Fruit fly (Drosophila melanogaster) whole organism, embryonic: ENCODE results near the gene nompC.
A peak's percentile ranks its signal among the peaks of the same experiment; 100 is the strongest.

Source experiments
- CG10147 ChIP-seq: fragments of 200-800 bp; sonication (Bioruptor generic); optimal IDR thresholded peaks from 2 replicates; lab custom pipeline; 2019; ENCODE audit warnings: missing biosample characterization, mild to moderate bottlenecking, missing genetic modification characterization, moderate library complexity
- CG10431 ChIP-seq: fragments of 200-800 bp; sonication (Bioruptor generic); optimal IDR thresholded peaks from 3 replicates; lab custom pipeline; 2018; ENCODE audit warnings: missing biosample characterization, mild to moderate bottlenecking, missing genetic modification characterization
- CG13296 ChIP-seq: fragments of 200-800 bp; sonication (Bioruptor generic); optimal IDR thresholded peaks from 3 replicates; lab custom pipeline; 2018; ENCODE audit warnings: missing biosample characterization, mild to moderate bottlenecking, missing genetic modification characterization
- CG14667 ChIP-seq: fragments of 200-800 bp; sonication (Bioruptor generic); IDR thresholded peaks from 2 replicates; pipeline ENCODE4 v1.3.6; 2022; ENCODE audit warnings: missing biosample characterization, missing genetic modification characterization
- CG14860 ChIP-seq: fragments of 200-800 bp; sonication (Bioruptor generic); IDR thresholded peaks from 3 replicates; pipeline ENCODE4 v1.3.6; 2022; ENCODE audit warnings: missing biosample characterization, missing genetic modification characterization; ENCODE audit not compliant: partially characterized antibody
- CG15514 ChIP-seq: fragments of 200-800 bp; sonication (Bioruptor generic); optimal IDR thresholded peaks from 3 replicates; lab custom pipeline; 2017; ENCODE audit warnings: missing biosample characterization, missing genetic modification characterization, mild to moderate bottlenecking, moderate library complexity, missing genetic modification reagents
- CG18599 ChIP-seq: fragments of 200-800 bp; sonication (Bioruptor generic); optimal IDR thresholded peaks from 3 replicates; lab custom pipeline; 2017; ENCODE audit warnings: missing biosample characterization, missing genetic modification characterization, mild to moderate bottlenecking, moderate library complexity, missing genetic modification reagents
- CG2129 ChIP-seq: fragments of 200-800 bp; sonication (Bioruptor generic); IDR thresholded peaks from 2 replicates; pipeline ENCODE4 v1.3.6; 2022; ENCODE audit warnings: missing biosample characterization, missing genetic modification characterization; ENCODE audit not compliant: partially characterized antibody
- CG2202 ChIP-seq: fragments of 200-800 bp; sonication (Bioruptor generic); optimal IDR thresholded peaks from 2 replicates; lab custom pipeline; 2018; ENCODE audit warnings: missing biosample characterization, mild to moderate bottlenecking, missing genetic modification characterization
- CG2712 ChIP-seq: fragments of 200-800 bp; optimal IDR thresholded peaks from 3 replicates; lab custom pipeline; 2019; ENCODE audit warnings: missing biosample characterization, mild to moderate bottlenecking, missing genetic modification characterization, moderate library complexity
- CG2875 ChIP-seq: fragments of 200-800 bp; sonication (Bioruptor generic); optimal IDR thresholded peaks from 2 replicates; lab custom pipeline; 2017; ENCODE audit warnings: missing biosample characterization, mild to moderate bottlenecking, missing genetic modification characterization, missing genetic modification reagents
- CG30431 ChIP-seq: fragments of 200-800 bp; sonication (Bioruptor generic); optimal IDR thresholded peaks from 2 replicates; lab custom pipeline; 2017; ENCODE audit warnings: missing biosample characterization, missing genetic modification characterization
- CG31365 ChIP-seq: fragments of 200-800 bp; sonication (Bioruptor generic); optimal IDR thresholded peaks from 2 replicates; lab custom pipeline; 2018; ENCODE audit warnings: missing biosample characterization, mild to moderate bottlenecking, missing genetic modification characterization
- CG34224 ChIP-seq: fragments of 200-800 bp; sonication (Bioruptor generic); IDR thresholded peaks from 3 replicates; pipeline ENCODE4 v1.3.6; 2022; ENCODE audit warnings: missing biosample characterization, missing genetic modification characterization; ENCODE audit not compliant: partially characterized antibody
- CG4328 ChIP-seq: fragments of 200-800 bp; sonication (Bioruptor generic); optimal IDR thresholded peaks from 3 replicates; lab custom pipeline; 2017; ENCODE audit warnings: missing biosample characterization, missing genetic modification reagents, missing genetic modification characterization
- CG4404 ChIP-seq: fragments of 200-800 bp; sonication (Bioruptor generic); IDR thresholded peaks from 2 replicates; pipeline ENCODE4 v1.3.6; 2022; ENCODE audit warnings: missing biosample characterization, missing genetic modification characterization
- CG6254 ChIP-seq: fragments of 200-800 bp; sonication (Bioruptor generic); optimal IDR thresholded peaks from 3 replicates; lab custom pipeline; 2017; ENCODE audit warnings: mild to moderate bottlenecking, missing biosample characterization, missing genetic modification reagents, missing genetic modification characterization
- CG6813 ChIP-seq: fragments of 200-800 bp; sonication (Bioruptor generic); optimal IDR thresholded peaks from 2 replicates; lab custom pipeline; 2017; ENCODE audit warnings: missing biosample characterization, missing genetic modification characterization, mild to moderate bottlenecking, moderate library complexity, missing genetic modification reagents
- CG6854 ChIP-seq: fragments of 200-800 bp; sonication (Bioruptor generic); optimal IDR thresholded peaks from 3 replicates; lab custom pipeline; 2017; ENCODE audit warnings: missing biosample characterization, mild to moderate bottlenecking, missing genetic modification characterization
- CG8765 ChIP-seq: fragments of 200-800 bp; sonication (Bioruptor generic); IDR thresholded peaks from 2 replicates; pipeline ENCODE4 v1.3.6; 2022; ENCODE audit warnings: missing biosample characterization, missing genetic modification characterization
- CG9727 ChIP-seq: fragments of 200-800 bp; sonication (Bioruptor generic); optimal IDR thresholded peaks from 3 replicates; lab custom pipeline; 2017; ENCODE audit warnings: missing biosample characterization, mild to moderate bottlenecking, missing genetic modification characterization
- CG9797 ChIP-seq: fragments of 200-800 bp; sonication (Bioruptor generic); optimal IDR thresholded peaks from 3 replicates; lab custom pipeline; 2018; ENCODE audit warnings: missing biosample characterization, mild to moderate bottlenecking, missing genetic modification characterization
- Dek ChIP-seq: fragments of 200-800 bp; sonication (Bioruptor generic); optimal IDR thresholded peaks from 3 replicates; lab custom pipeline; 2019; ENCODE audit warnings: missing biosample characterization, mild to moderate bottlenecking, missing genetic modification characterization, moderate library complexity
- Eip74EF ChIP-seq, 2 experiments: fragments of 200-800 bp in 1 of 2; fragments of >200 bp in 1 of 2; sonication (Bioruptor generic) in 1 of 2; optimal IDR thresholded peaks; 2 replicates each; lab custom pipeline; 2017 to 2019; ENCODE audit warnings: missing biosample characterization in 2 of 2, missing genetic modification characterization in 2 of 2, mild to moderate bottlenecking in 1 of 2, moderate library complexity in 1 of 2
- Fer3 ChIP-seq: fragments of 200-800 bp; sonication (Bioruptor generic); optimal IDR thresholded peaks from 2 replicates; lab custom pipeline; 2018; ENCODE audit warnings: missing biosample characterization, mild to moderate bottlenecking, missing genetic modification characterization, moderate library complexity
- HLH4C ChIP-seq: fragments of 200-800 bp; sonication (Bioruptor generic); IDR thresholded peaks from 3 replicates; pipeline ENCODE4 v1.3.6; 2022; ENCODE audit warnings: missing biosample characterization, missing genetic modification characterization; ENCODE audit not compliant: partially characterized antibody
- Mrtf ChIP-seq: fragments of 200-800 bp; sonication (Bioruptor generic); IDR thresholded peaks from 3 replicates; pipeline ENCODE4 v1.3.6; 2022; ENCODE audit warnings: missing biosample characterization, missing genetic modification characterization
- Ptx1 ChIP-seq: fragments of 200-800 bp; sonication (Bioruptor generic); IDR thresholded peaks from 2 replicates; pipeline ENCODE4 v1.3.6; 2022; ENCODE audit warnings: missing biosample characterization, missing genetic modification characterization
- Sox100B ChIP-seq: fragments of 200-800 bp; sonication (Bioruptor generic); optimal IDR thresholded peaks from 3 replicates; lab custom pipeline; 2018; ENCODE audit warnings: missing biosample characterization, mild to moderate bottlenecking, missing genetic modification characterization
- ap ChIP-seq: fragments of 200-800 bp; sonication (Bioruptor generic); IDR thresholded peaks from 2 replicates; pipeline ENCODE4 v1.3.6; 2022; ENCODE audit warnings: missing biosample characterization, missing genetic modification characterization
- chif ChIP-seq, 2 experiments: fragments of 200-800 bp; sonication (Bioruptor generic); optimal IDR thresholded peaks; 3 replicates each; lab custom pipeline; 2016; ENCODE audit warnings: missing biosample characterization in 2 of 2, missing genetic modification characterization in 2 of 2
- corto ChIP-seq: fragments of 200-800 bp; sonication (Bioruptor generic); optimal IDR thresholded peaks from 2 replicates; lab custom pipeline; 2016; ENCODE audit warnings: missing biosample characterization, mild to moderate bottlenecking, missing genetic modification characterization, moderate library complexity
- cwo ChIP-seq: fragments of 200-800 bp; sonication (Bioruptor generic); optimal IDR thresholded peaks from 3 replicates; lab custom pipeline; 2017; ENCODE audit warnings: missing biosample characterization, missing genetic modification characterization, mild to moderate bottlenecking, moderate library complexity, missing genetic modification reagents
- dmrt11E ChIP-seq: fragments of 200-800 bp; sonication (Bioruptor generic); optimal IDR thresholded peaks from 3 replicates; lab custom pipeline; 2018; ENCODE audit warnings: missing biosample characterization, mild to moderate bottlenecking, missing genetic modification characterization, moderate library complexity
- esg ChIP-seq: fragments of 200-800 bp; sonication (Bioruptor generic); conservative IDR thresholded peaks from 2 replicates; pipeline ENCODE4 v1.3.6; 2022; ENCODE audit warnings: missing biosample characterization, missing genetic modification characterization
- gcm ChIP-seq: fragments of 200-800 bp; sonication (Bioruptor generic); optimal IDR thresholded peaks from 2 replicates; lab custom pipeline; 2019; ENCODE audit warnings: missing biosample characterization, mild to moderate bottlenecking, missing genetic modification characterization, moderate library complexity
- gt ChIP-seq: fragments of 200-800 bp; sonication (Bioruptor generic); IDR thresholded peaks from 2 replicates; pipeline ENCODE4 v1.3.6; 2022; ENCODE audit warnings: missing biosample characterization, missing genetic modification characterization
- hth ChIP-seq: fragments of >200 bp; optimal IDR thresholded peaks from 2 replicates; lab custom pipeline; 2017; ENCODE audit warnings: inconsistent platforms
- inv ChIP-seq: fragments of 200-800 bp; sonication (Bioruptor generic); IDR thresholded peaks from 2 replicates; pipeline ENCODE4 v1.3.6; 2022; ENCODE audit warnings: missing biosample characterization, missing genetic modification characterization; ENCODE audit not compliant: partially characterized antibody
- kay ChIP-seq: fragments of 200-800 bp; sonication (Bioruptor generic); optimal IDR thresholded peaks from 2 replicates; lab custom pipeline; 2016; ENCODE audit warnings: missing biosample characterization, missing genetic modification characterization
- knrl ChIP-seq: fragments of 200-800 bp; sonication (Bioruptor generic); IDR thresholded peaks from 3 replicates; pipeline ENCODE4 v1.3.6; 2022; ENCODE audit warnings: missing biosample characterization, missing genetic modification characterization; ENCODE audit not compliant: partially characterized antibody
- lmd ChIP-seq: fragments of 200-800 bp; sonication (Bioruptor generic); IDR thresholded peaks from 2 replicates; pipeline ENCODE4 v1.3.6; 2022; ENCODE audit warnings: missing biosample characterization, missing genetic modification characterization
- peb ChIP-seq: fragments of 200-800 bp; sonication (Bioruptor generic); IDR thresholded peaks from 2 replicates; pipeline ENCODE4 v1.3.6; 2022; ENCODE audit warnings: missing biosample characterization, missing genetic modification characterization
- pho ChIP-seq: fragments of 200-800 bp; sonication (Bioruptor generic); optimal IDR thresholded peaks from 2 replicates; lab custom pipeline; 2016; ENCODE audit warnings: missing biosample characterization, missing genetic modification characterization
- pum ChIP-seq: fragments of 200-800 bp; sonication (Bioruptor generic); optimal IDR thresholded peaks from 2 replicates; lab custom pipeline; 2016; ENCODE audit warnings: missing biosample characterization, missing genetic modification characterization
- sug ChIP-seq: fragments of 200-800 bp; optimal IDR thresholded peaks from 2 replicates; lab custom pipeline; 2019; ENCODE audit warnings: missing biosample characterization, mild to moderate bottlenecking, missing genetic modification characterization, moderate library complexity
- tio ChIP-seq: fragments of 200-800 bp; sonication (Bioruptor generic); optimal IDR thresholded peaks from 2 replicates; lab custom pipeline; 2017; ENCODE audit warnings: missing biosample characterization, missing genetic modification characterization, inconsistent platforms
- tup ChIP-seq: fragments of 200-800 bp; sonication (Bioruptor generic); optimal IDR thresholded peaks from 2 replicates; lab custom pipeline; 2016; ENCODE audit warnings: missing biosample characterization, mild to moderate bottlenecking, missing genetic modification characterization, moderate library complexity
- vfl ChIP-seq: fragments of 200-800 bp; sonication (Bioruptor generic); optimal IDR thresholded peaks from 2 replicates; lab custom pipeline; 2016; ENCODE audit warnings: missing biosample characterization, missing genetic modification characterization
- zen ChIP-seq: fragments of 200-800 bp; sonication (Bioruptor generic); optimal IDR thresholded peaks from 3 replicates; lab custom pipeline; 2018; ENCODE audit warnings: missing biosample characterization, mild to moderate bottlenecking, missing genetic modification characterization, moderate library complexity

The nompC gene

dm6 chr2L:5393339-5393738 lies 47.3 kb downstream of the nompC start (continued):
- TF ChIP-seq chif (GFP tag; optimal IDR thresholded peaks at IDR 0.05; lab: Kevin White, UChicago), result no peak
- no peak for TF ChIP-seq CG13296 (GFP tag; lab: Kevin White, UChicago)
- no peak for TF ChIP-seq Dek (tag; lab: Kevin White, UChicago)
- TF ChIP-seq Fer3 (tag; lab: Kevin White, UChicago), result no peak
- peak; percentile 6 for TF ChIP-seq CG9727 (GFP tag; lab: Kevin White, UChicago)
- TF ChIP-seq vfl (GFP tag; lab: Kevin White, UChicago), result no peak
- TF ChIP-seq CG15514, result no peak
- no peak for TF ChIP-seq sug (tag; lab: Kevin White, UChicago)
- TF ChIP-seq CG6813 (GFP tag; lab: Kevin White, UChicago), result no peak
- no peak for TF ChIP-seq inv (GFP tag; lab: Robert Waterston, UW)
- no peak for TF ChIP-seq CG10431
- TF ChIP-seq CG14860 (GFP tag; lab: Robert Waterston, UW), result no peak
- TF ChIP-seq peb (GFP tag; lab: Robert Waterston, UW), result no peak
- peak; percentile 35 for TF ChIP-seq CG2712 (tag; lab: Kevin White, UChicago)
- TF ChIP-seq gcm (GFP tag; lab: Kevin White, UChicago), result no peak
- TF ChIP-seq HLH4C, result no peak
- TF ChIP-seq Mrtf (GFP tag; lab: Robert Waterston, UW), result no peak
- TF ChIP-seq CG2129 (GFP tag; lab: Robert Waterston, UW), result no peak
- no peak for TF ChIP-seq CG34224 (GFP tag; lab: Robert Waterston, UW)
- TF ChIP-seq corto (GFP tag; lab: Kevin White, UChicago), result no peak
- TF ChIP-seq esg, result no peak
- no peak for TF ChIP-seq CG8765 (GFP tag; lab: Robert Waterston, UW)
- peak; percentile 43 for TF ChIP-seq dmrt11E
- TF ChIP-seq CG14667 (GFP tag; lab: Robert Waterston, UW), result no peak
- no peak for TF ChIP-seq knrl (GFP tag; lab: Robert Waterston, UW)
- TF ChIP-seq pho (GFP tag; lab: Kevin White, UChicago), result no peak
- no peak for TF ChIP-seq CG30431 (GFP tag; lab: Kevin White, UChicago)
- no peak for TF ChIP-seq CG9797
- TF ChIP-seq CG10147 (GFP tag; lab: Kevin White, UChicago), result no peak
- no peak for TF ChIP-seq CG4328
- no peak for TF ChIP-seq cwo (GFP tag; lab: Kevin White, UChicago)
- TF ChIP-seq CG6854 (GFP tag; lab: Kevin White, UChicago), result no peak
- no peak for TF ChIP-seq lmd (GFP tag; lab: Robert Waterston, UW)
- no peak for TF ChIP-seq tio (GFP tag; lab: Kevin White, UChicago)
- TF ChIP-seq gt (GFP tag; lab: Robert Waterston, UW), result no peak
- no peak for TF ChIP-seq tup
- TF ChIP-seq ap (GFP tag; lab: Robert Waterston, UW), result peak; percentile 23; the same call in 1 of the 2 replicates
- TF ChIP-seq hth (lab: Kevin White, UChicago), result no peak
- no peak for TF ChIP-seq CG4404 (GFP tag; lab: Robert Waterston, UW)
- peak; percentile 37; the same call in 1 of the 2 replicates for TF ChIP-seq Ptx1 (GFP tag; lab: Robert Waterston, UW)
- no peak for TF ChIP-seq kay (GFP tag; lab: Kevin White, UChicago)
- TF ChIP-seq CG2202 (tag; lab: Kevin White, UChicago), result no peak
- TF ChIP-seq Sox100B, result peak; percentile 9
- TF ChIP-seq CG6254, result no peak
- TF ChIP-seq Eip74EF (GFP tag; optimal IDR thresholded peaks at IDR 0.05; lab: Kevin White, UChicago), result no peak
- TF ChIP-seq CG31365 (tag; lab: Kevin White, UChicago), result no peak
- TF ChIP-seq pum, result no peak
- TF ChIP-seq CG2875 (GFP tag; lab: Kevin White, UChicago), result no peak
- TF ChIP-seq zen (tag; lab: Kevin White, UChicago), result peak; percentile 48
- no peak for TF ChIP-seq CG18599 (GFP tag; lab: Kevin White, UChicago)
